Fruit fly (Drosophila melanogaster): ENCODE data around the gene CG14810.

CG14810 gene

dm6 chrX:1849914-1850313 is 29.8 kb upstream of the CG14810 start (continued):
- TF ChIP-seq bowl (GFP tag; IDR thresholded peaks at IDR 0.05) (peak; percentile 25; the same call in 1 of the 2 replicates), CG10431 (GFP tag; optimal IDR thresholded peaks at IDR 0.05) (no peak), ranshi (GFP tag; IDR thresholded peaks at IDR 0.05) (peak; percentile 70), CG3838 (GFP tag; optimal IDR thresholded peaks at IDR 0.05) (peak; percentile 66), CG1602 (GFP tag; optimal IDR thresholded peaks at IDR 0.05) (peak; percentile 74), MTF-1 (GFP tag; optimal IDR thresholded peaks at IDR 0.05; ENCODE audit: borderline replicate concordance) (peak; percentile 34), CG34224 (GFP tag; IDR thresholded peaks at IDR 0.05; ENCODE audit: partially characterized antibody) (no peak), CG3847 (GFP tag; IDR thresholded peaks at IDR 0.05) (peak; percentile 86), tup (GFP tag; optimal IDR thresholded peaks at IDR 0.05) (peak; percentile 70), CG3065 (GFP tag; optimal IDR thresholded peaks at IDR 0.05) (peak; percentile 5), CG17612 (GFP tag; IDR thresholded peaks at IDR 0.05) (no peak), GATAe (GFP tag; conservative IDR thresholded peaks at IDR 0.05) (peak; percentile 50; the same call in 1 of the 2 replicates), C15 (GFP tag; IDR thresholded peaks at IDR 0.05) (no peak), dimm (GFP tag; IDR thresholded peaks at IDR 0.05) (no peak), tx (GFP tag; optimal IDR thresholded peaks at IDR 0.05) (peak; percentile 73), row (GFP tag; IDR thresholded peaks at IDR 0.05) (peak; percentile 94), sd (tag; optimal IDR thresholded peaks at IDR 0.05) (peak; percentile 88), bigmax (GFP tag; optimal IDR thresholded peaks at IDR 0.05) (no peak), Atf-2 (GFP tag; optimal IDR thresholded peaks at IDR 0.05) (peak; percentile 32), sna (GFP tag; IDR thresholded peaks at IDR 0.05; ENCODE audit: partially characterized antibody) (no peak), gsb-n (tag; optimal IDR thresholded peaks at IDR 0.05) (peak; percentile 64), CoRest (tag; optimal IDR thresholded peaks at IDR 0.05) (peak; percentile 91), Nf-YB (GFP tag; optimal IDR thresholded peaks at IDR 0.05) (peak; percentile 65), Asciz (GFP tag; optimal IDR thresholded peaks at IDR 0.05) (peak; percentile 70), CG17829 (tag; optimal IDR thresholded peaks at IDR 0.05) (peak; percentile 81), Stat92E (GFP tag; optimal IDR thresholded peaks at IDR 0.05) (no peak), MBD-R2 (GFP tag; IDR thresholded peaks at IDR 0.05) (peak; percentile 63), B-H1 (GFP tag; IDR thresholded peaks at IDR 0.05) (peak; percentile 31; the same call in 1 of the 3 replicates), CG10274 (GFP tag; optimal IDR thresholded peaks at IDR 0.05) (peak; percentile 72), CG12104 (GFP tag; optimal IDR thresholded peaks at IDR 0.05) (peak; percentile 83), gcm (GFP tag; optimal IDR thresholded peaks at IDR 0.05) (peak; percentile 70), CG10147 (GFP tag; optimal IDR thresholded peaks at IDR 0.05) (peak; percentile 89), prd (optimal IDR thresholded peaks at IDR 0.05) (no peak), prd (GFP tag; IDR thresholded peaks at IDR 0.05) (peak; percentile 81), Awh (GFP tag; IDR thresholded peaks at IDR 0.05) (peak; percentile 58), otp (GFP tag; IDR thresholded peaks at IDR 0.05) (no peak), corto (GFP tag; optimal IDR thresholded peaks at IDR 0.05) (peak; percentile 26), fu2 (GFP tag; optimal IDR thresholded peaks at IDR 0.05) (peak; percentile 57), trem (tag; optimal IDR thresholded peaks at IDR 0.05) (peak; percentile 63), nerfin-2 (GFP tag; IDR thresholded peaks at IDR 0.05; ENCODE audit: partially characterized antibody) (no peak), Ptx1 (GFP tag; IDR thresholded peaks at IDR 0.05) (peak; percentile 82), jigr1 (GFP tag; IDR thresholded peaks at IDR 0.05) (peak; percentile 27; the same call in 1 of the 3 replicates), CG16815 (GFP tag; optimal IDR thresholded peaks at IDR 0.05) (peak; percentile 63), CG12299 (tag; optimal IDR thresholded peaks at IDR 0.05) (peak; percentile 83), CG4360 (GFP tag; IDR thresholded peaks at IDR 0.05) (no peak), bcd (GFP tag; optimal IDR thresholded peaks at IDR 0.05) (peak; percentile 86), Vsx1 (GFP tag; optimal IDR thresholded peaks at IDR 0.05) (peak; percentile 81), emc (GFP tag; optimal IDR thresholded peaks at IDR 0.05) (peak; percentile 43), tgo (GFP tag; IDR thresholded peaks at IDR 0.05) (peak; percentile 81), nom (GFP tag; optimal IDR thresholded peaks at IDR 0.05) (no peak), pzg (GFP tag; optimal IDR thresholded peaks at IDR 0.05) (peak; percentile 12)

All from whole organism, embryonic.